Worm (Caenorhabditis elegans) whole organism, L2 larva: Measurements from ENCODE around the gene Y38F1A.4.
"Not testable (repeated sequence)": the region's sequence is repeated elsewhere in the genome, so short reads cannot be mapped to it uniquely, and the experiment has no call there.

Experiments used
- C34F6.9 ChIP-seq: fragments of 150-350 bp; optimal IDR thresholded peaks from 2 replicates; lab custom pipeline; 2014; ENCODE audit warnings: missing biosample characterization, missing genetic modification characterization
- F13H6.1 ChIP-seq: sonication (generic microtip); optimal IDR thresholded peaks from 2 replicates; lab custom pipeline; 2016; ENCODE audit warnings: missing genetic modification characterization, missing compliant biosample characterization
- R02D3.7 ChIP-seq: fragments of 150-350 bp; optimal IDR thresholded peaks from 2 replicates; lab custom pipeline; 2014; ENCODE audit warnings: missing biosample characterization, missing genetic modification characterization
- aly-2 ChIP-seq: fragments of 150-350 bp; optimal IDR thresholded peaks from 2 replicates; lab custom pipeline; 2014; ENCODE audit warnings: missing biosample characterization, missing genetic modification characterization
- blmp-1 ChIP-seq: sonication (generic microtip); optimal IDR thresholded peaks from 2 replicates; lab custom pipeline; 2017; ENCODE audit warnings: missing genetic modification characterization, mild to moderate bottlenecking, missing compliant biosample characterization, antibody characterized with exemption, moderate library complexity; ENCODE audit not compliant: insufficient read depth
- crh-2 ChIP-seq: sonication (generic microtip); optimal IDR thresholded peaks from 2 replicates; lab custom pipeline; 2017; ENCODE audit warnings: missing biosample characterization, missing genetic modification characterization
- dmd-4 ChIP-seq: sonication (generic microtip); optimal IDR thresholded peaks from 2 replicates; lab custom pipeline; 2017; ENCODE audit warnings: missing biosample characterization, missing genetic modification characterization
- elt-1 ChIP-seq: fragments of 150-350 bp; optimal IDR thresholded peaks from 2 replicates; lab custom pipeline; 2014; ENCODE audit warnings: missing biosample characterization, missing genetic modification characterization
- elt-3 ChIP-seq: sonication (generic microtip); optimal IDR thresholded peaks from 2 replicates; lab custom pipeline; 2017; ENCODE audit warnings: missing biosample characterization, missing genetic modification characterization
- fos-1 ChIP-seq: fragments of 150-350 bp; optimal IDR thresholded peaks from 2 replicates; lab custom pipeline; 2014; ENCODE audit warnings: missing biosample characterization, missing genetic modification characterization
- gmeb-1 ChIP-seq: fragments of 150-350 bp; optimal IDR thresholded peaks from 2 replicates; lab custom pipeline; 2014; ENCODE audit warnings: missing biosample characterization, missing genetic modification characterization
- lin-11 ChIP-seq: fragments of 150-350 bp; sonication (generic microtip); optimal IDR thresholded peaks from 2 replicates; lab custom pipeline; 2014; ENCODE audit warnings: missing biosample characterization, missing genetic modification characterization, inconsistent platforms, mixed read lengths
- lin-13 ChIP-seq: fragments of 150-350 bp; optimal IDR thresholded peaks from 2 replicates; lab custom pipeline; 2014; ENCODE audit warnings: missing biosample characterization, missing genetic modification reagents, missing genetic modification characterization
- lsy-2 ChIP-seq, 2 experiments: fragments of 150-350 bp in 1 of 2; sonication (generic microtip) in 1 of 2; optimal IDR thresholded peaks; 2 replicates each; lab custom pipeline; 2014 to 2017; ENCODE audit warnings: missing biosample characterization in 2 of 2, missing genetic modification characterization in 2 of 2
- mab-5 ChIP-seq: fragments of 150-350 bp; optimal IDR thresholded peaks from 2 replicates; lab custom pipeline; 2014; ENCODE audit warnings: missing biosample characterization, missing genetic modification characterization
- mbf-1 ChIP-seq: sonication (generic microtip); optimal IDR thresholded peaks from 2 replicates; lab custom pipeline; 2017; ENCODE audit warnings: missing biosample characterization, missing genetic modification characterization
- mdl-1 ChIP-seq, 2 experiments: fragments of 150-350 bp in 1 of 2; sonication (generic microtip) in 1 of 2; optimal IDR thresholded peaks; 2 replicates each; lab custom pipeline; 2017; ENCODE audit warnings: missing biosample characterization in 2 of 2, missing genetic modification characterization in 2 of 2
- nhr-10 ChIP-seq: sonication (generic microtip); optimal IDR thresholded peaks from 2 replicates; lab custom pipeline; 2017; ENCODE audit warnings: missing biosample characterization, missing genetic modification characterization
- nhr-11 ChIP-seq: fragments of 150-350 bp; optimal IDR thresholded peaks from 2 replicates; lab custom pipeline; 2014; ENCODE audit warnings: missing biosample characterization, missing genetic modification characterization
- nhr-129 ChIP-seq: fragments of 150-350 bp; optimal IDR thresholded peaks from 2 replicates; lab custom pipeline; 2014; ENCODE audit warnings: missing biosample characterization, missing genetic modification characterization
- nhr-21 ChIP-seq: fragments of 150-350 bp; optimal IDR thresholded peaks from 2 replicates; lab custom pipeline; 2014; ENCODE audit warnings: missing biosample characterization, missing genetic modification characterization
- nhr-23 ChIP-seq: fragments of 150-350 bp; optimal IDR thresholded peaks from 2 replicates; lab custom pipeline; 2014; ENCODE audit warnings: missing biosample characterization, missing genetic modification reagents, missing genetic modification characterization
- nhr-25 ChIP-seq: fragments of 150-350 bp; sonication (generic microtip); optimal IDR thresholded peaks from 3 replicates; lab custom pipeline; 2014; ENCODE audit warnings: missing biosample characterization, missing genetic modification characterization
- peb-1 ChIP-seq: fragments of 150-350 bp; optimal IDR thresholded peaks from 2 replicates; lab custom pipeline; 2014; ENCODE audit warnings: missing biosample characterization, missing genetic modification characterization
- sem-4 ChIP-seq: fragments of 150-350 bp; optimal IDR thresholded peaks from 2 replicates; lab custom pipeline; 2014; ENCODE audit warnings: missing biosample characterization, missing genetic modification reagents, missing genetic modification characterization
- sma-3 ChIP-seq: sonication (generic microtip); optimal IDR thresholded peaks from 2 replicates; lab custom pipeline; 2016; ENCODE audit warnings: missing genetic modification reagents, missing genetic modification characterization, missing compliant biosample characterization
- sma-9 ChIP-seq, 2 experiments: fragments of 150-350 bp in 1 of 2; sonication (generic microtip) in 1 of 2; optimal IDR thresholded peaks; 2 replicates each; lab custom pipeline; 2014 to 2016; ENCODE audit warnings: missing genetic modification characterization in 2 of 2, mild to moderate bottlenecking in 1 of 2, missing biosample characterization in 1 of 2, missing compliant biosample characterization in 1 of 2, missing genetic modification reagents in 1 of 2, moderate library complexity in 1 of 2
- unc-39 ChIP-seq: fragments of 150-350 bp; optimal IDR thresholded peaks from 2 replicates; lab custom pipeline; 2014; ENCODE audit warnings: missing biosample characterization, missing genetic modification characterization
- unc-55 ChIP-seq: fragments of 150-350 bp; sonication (generic microtip); optimal IDR thresholded peaks from 3 replicates; lab custom pipeline; 2014; ENCODE audit warnings: missing biosample characterization, missing genetic modification reagents, missing genetic modification characterization
- zag-1 ChIP-seq: fragments of 150-350 bp; optimal IDR thresholded peaks from 2 replicates; lab custom pipeline; 2014; ENCODE audit warnings: missing biosample characterization, missing genetic modification characterization
- ztf-1 ChIP-seq: fragments of 200-800 bp; sonication (Bioruptor generic); conservative IDR thresholded peaks from 2 replicates; pipeline ENCODE4 v1.3.6; 2022; ENCODE audit warnings: missing genetic modification characterization, missing compliant biosample characterization
- ztf-11 ChIP-seq: sonication (generic microtip); optimal IDR thresholded peaks from 2 replicates; lab custom pipeline; 2017; ENCODE audit warnings: missing biosample characterization, missing genetic modification characterization
- ztf-4 ChIP-seq: fragments of 150-350 bp; optimal IDR thresholded peaks from 2 replicates; lab custom pipeline; 2014; ENCODE audit warnings: missing biosample characterization, missing genetic modification characterization

Gene Y38F1A.4

DNA sequence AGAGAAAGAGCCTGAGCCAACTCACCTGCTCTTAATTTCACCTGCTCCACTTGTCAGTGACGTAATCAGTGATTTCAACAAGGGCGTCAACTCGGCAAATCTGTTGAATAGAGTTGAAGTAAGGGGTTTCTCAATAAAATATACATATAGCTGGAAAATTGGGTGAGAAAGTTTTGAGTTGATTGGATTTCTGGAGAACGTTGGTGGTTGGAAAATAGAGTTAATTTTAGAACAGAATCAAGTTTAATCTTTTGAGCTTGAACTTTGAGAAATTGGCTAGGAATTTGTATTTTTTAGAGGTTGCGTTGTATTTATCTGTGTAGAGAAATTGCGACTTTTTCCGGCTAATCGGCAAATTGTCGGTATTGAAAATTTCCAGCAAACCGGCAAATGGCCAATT is at the start of gene Y38F1A.4:
Y38F1A.4 (minus strand) TSS at position 101 of the 400 bp plus-strand sequence.
- TF ChIP-seq ztf-11 (tag; lab: Kevin White, UChicago) (no peak), mbf-1 (tag; lab: Kevin White, UChicago) (no peak), zag-1 (tag; lab: Kevin White, UChicago) (no peak), R02D3.7 (no peak), mab-5 (tag; lab: Kevin White, UChicago) (no peak), elt-1 (no peak), sma-3 (no peak)

- peak; percentile 8 for TF ChIP-seq gmeb-1
- TF ChIP-seq C34F6.9: peak; percentile 48
- TF ChIP-seq crh-2 (tag; lab: Kevin White, UChicago): peak; percentile 48
- TF ChIP-seq nhr-129: peak; percentile 44
- peak; percentile 41 to 64 for TF ChIP-seq lsy-2 (tag; optimal IDR thresholded peaks at IDR 0.05; lab: Kevin White, UChicago)
- TF ChIP-seq sma-9 (GFP tag; optimal IDR thresholded peaks at IDR 0.05; lab: Kevin White, UChicago): peak; percentile 79
- not testable (repeated sequence) for TF ChIP-seq sma-9 (tag; optimal IDR thresholded peaks at IDR 0.05; lab: Kevin White, UChicago)
- peak; percentile 56 for TF ChIP-seq lin-13 (GFP tag; lab: Kevin White, UChicago)
- TF ChIP-seq nhr-25: peak; percentile 47
- TF ChIP-seq F13H6.1 (tag; lab: Kevin White, UChicago): peak; percentile 73
- peak; percentile 60 for TF ChIP-seq unc-55 (GFP tag; lab: Kevin White, UChicago)
- peak; percentile 50 for TF ChIP-seq sma-3
- peak; percentile 16 for TF ChIP-seq nhr-21
- TF ChIP-seq sem-4 (tag; lab: Kevin White, UChicago): peak; percentile 4
These were observed 46.9 kb upstream of the Y38F1A.4 start for ce11 chrII:13016381-13016780.

DNA sequence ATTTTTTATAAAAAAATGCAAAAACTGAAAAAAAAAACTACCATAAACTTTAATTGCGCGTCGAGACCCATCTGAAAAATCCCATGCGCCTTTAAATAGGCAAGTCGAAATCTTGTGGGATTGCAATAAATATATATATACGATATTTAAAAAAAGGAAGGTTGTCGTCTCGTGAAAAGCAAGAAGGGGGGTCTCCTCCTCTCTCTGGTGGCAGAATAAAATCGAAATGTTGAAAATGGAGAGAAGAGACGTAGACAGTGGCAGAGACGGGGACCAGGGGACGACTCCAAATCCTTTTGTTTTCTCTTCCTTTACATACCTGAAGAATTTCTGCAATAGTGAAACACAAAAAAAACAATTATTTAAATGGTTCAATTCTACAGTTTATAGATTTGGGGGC is 44.4 kb upstream of the Y38F1A.4 start, which contains the start of gene F18A11.5:
F18A11.5 (minus strand) TSS at position 321 of the 400 bp plus-strand sequence.
- TF ChIP-seq peb-1 (tag; lab: Kevin White, UChicago): no peak
- TF ChIP-seq aly-2 (tag; lab: Kevin White, UChicago): no peak
- TF ChIP-seq unc-55 (GFP tag; lab: Kevin White, UChicago): peak; percentile 27
- TF ChIP-seq nhr-11 (tag; lab: Kevin White, UChicago): no peak
- TF ChIP-seq nhr-129: peak; percentile 21
- peak; percentile 10 for TF ChIP-seq C34F6.9
- peak; percentile 7 for TF ChIP-seq lin-13 (GFP tag; lab: Kevin White, UChicago)
- TF ChIP-seq crh-2 (tag; lab: Kevin White, UChicago): peak; percentile 10

DNA sequence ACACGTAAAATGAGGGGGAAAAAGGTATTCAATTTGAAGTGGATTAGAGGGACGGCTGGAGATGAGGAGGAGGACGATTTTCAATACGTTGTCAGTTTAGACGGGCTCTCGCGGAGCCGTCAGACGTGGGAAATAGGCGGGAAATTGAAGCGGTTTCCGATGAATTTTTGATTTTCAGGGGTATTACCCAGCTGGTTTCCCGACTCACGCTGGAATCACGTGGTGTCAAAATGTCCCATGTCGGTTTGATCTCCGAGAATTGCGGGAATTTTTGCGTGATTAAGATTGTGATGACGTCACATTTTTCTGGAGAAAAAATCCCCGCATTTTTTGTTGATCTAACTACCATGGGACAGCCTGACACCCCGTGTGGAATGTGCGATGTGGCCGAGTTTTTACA is 43.2 kb upstream of the Y38F1A.4 start:
- TF ChIP-seq ztf-11 (tag; lab: Kevin White, UChicago) (no peak), mdl-1 (tag; optimal IDR thresholded peaks at IDR 0.05; lab: Kevin White, UChicago) (no peak), unc-39 (tag; lab: Kevin White, UChicago) (no peak), nhr-23 (tag; lab: Kevin White, UChicago) (no peak), nhr-25 (no peak), peb-1 (tag; lab: Kevin White, UChicago) (no peak), dmd-4 (tag; lab: Kevin White, UChicago) (no peak), unc-55 (GFP tag; lab: Kevin White, UChicago) (no peak), sem-4 (tag; lab: Kevin White, UChicago) (no peak), elt-3 (tag; lab: Kevin White, UChicago) (no peak), R02D3.7 (no peak), F13H6.1 (tag; lab: Kevin White, UChicago) (no peak), nhr-10 (tag; lab: Kevin White, UChicago) (no peak), ztf-1 (GFP tag; lab: Robert Waterston, UW) (no peak), mbf-1 (tag; lab: Kevin White, UChicago) (no peak), lin-13 (GFP tag; lab: Kevin White, UChicago) (no peak), sma-9 (GFP tag; optimal IDR thresholded peaks at IDR 0.05; lab: Kevin White, UChicago) (no peak), sma-9 (tag; optimal IDR thresholded peaks at IDR 0.05; lab: Kevin White, UChicago) (no peak), nhr-21 (no peak), ztf-4 (tag; lab: Kevin White, UChicago) (no peak)
- TF ChIP-seq, all 48 proteins: peak for 0

ce11 chrII:13007717-13008461 is 38.4 kb upstream of the Y38F1A.4 start, which contains the start of gene oig-2:
oig-2 (minus strand) TSS chrII:13008164.
- TF ChIP-seq fos-1 (no peak), F13H6.1 (tag; lab: Kevin White, UChicago) (no peak), lsy-2 (tag; optimal IDR thresholded peaks at IDR 0.05; lab: Kevin White, UChicago) (peak in 1 of 2 experiments; percentile 11), elt-1 (no peak), ztf-1 (GFP tag; lab: Robert Waterston, UW) (no peak), sma-9 (GFP tag; optimal IDR thresholded peaks at IDR 0.05; lab: Kevin White, UChicago) (peak; percentile 22), sma-9 (tag; optimal IDR thresholded peaks at IDR 0.05; lab: Kevin White, UChicago) (no peak), lin-11 (no peak), blmp-1 (tag; lab: Kevin White, UChicago) (peak; percentile 25)
